In genomic region chrX:12713014-12713413, ce11 we compare ENCODE assay signal across 6 worm cellular contexts.
TF ChIP-seq lines count a peak whose summit lies in the region.

No protein-coding gene starts in this region.

TF ChIP-seq in whole organism, L1 larva, 84 proteins besides CTCF, POLR2A, EP300 and RAD21:
- TF ChIP-seq fkh-4 (tag; optimal IDR thresholded peaks at IDR 0.05; lab: Kevin White, UChicago; ENCODE audit: borderline replicate concordance), result peak; percentile 46
- no peak for TF ChIP-seq ztf-4 (tag; optimal IDR thresholded peaks at IDR 0.05; lab: Kevin White, UChicago)
- peak; percentile 15 for TF ChIP-seq snu-23 (GFP tag; optimal IDR thresholded peaks at IDR 0.05; lab: Kevin White, UChicago)
- peak; percentile 8 for TF ChIP-seq fos-1 (tag; optimal IDR thresholded peaks at IDR 0.05; lab: Kevin White, UChicago)
- peak; percentile 29 for TF ChIP-seq nhr-71 (tag; optimal IDR thresholded peaks at IDR 0.05; lab: Kevin White, UChicago)
- TF ChIP-seq nhr-47 (tag; optimal IDR thresholded peaks at IDR 0.05; lab: Kevin White, UChicago), result peak; percentile 40
- TF ChIP-seq dsc-1 (tag; optimal IDR thresholded peaks at IDR 0.05; lab: Kevin White, UChicago), result peak; percentile 94
- TF ChIP-seq lin-14 (GFP tag; optimal IDR thresholded peaks at IDR 0.05; lab: Kevin White, UChicago), result peak; percentile 76
- no peak for TF ChIP-seq sox-4 (tag; optimal IDR thresholded peaks at IDR 0.05; lab: Kevin White, UChicago)
- peak in 1 of 2 experiments; percentile 14 for TF ChIP-seq lsy-2 (tag; optimal IDR thresholded peaks at IDR 0.05; lab: Kevin White, UChicago)

TF ChIP-seq in whole organism, L2 larva, 48 proteins besides CTCF, POLR2A, EP300 and RAD21:
- TF ChIP-seq C34F6.9 (tag; optimal IDR thresholded peaks at IDR 0.05; lab: Kevin White, UChicago) (peak; percentile 31), nhr-129 (tag; optimal IDR thresholded peaks at IDR 0.05; lab: Kevin White, UChicago) (peak; percentile 36), lsy-2 (tag; optimal IDR thresholded peaks at IDR 0.05; lab: Kevin White, UChicago) (peak in 1 of 2 experiments; percentile 0), aly-2 (tag; optimal IDR thresholded peaks at IDR 0.05; lab: Kevin White, UChicago) (no peak)

TF ChIP-seq in whole organism, L3 larva, 47 proteins besides CTCF, POLR2A, EP300 and RAD21:
- TF ChIP-seq skn-1 (tag; optimal IDR thresholded peaks at IDR 0.05; lab: Kevin White, UChicago), result no peak
- peak; percentile 12 for TF ChIP-seq nfya-1 (tag; optimal IDR thresholded peaks at IDR 0.05; lab: Kevin White, UChicago; ENCODE audit: insufficient read depth)
- TF ChIP-seq unc-62 (GFP tag; optimal IDR thresholded peaks at IDR 0.05; lab: Kevin White, UChicago), result no peak

TF ChIP-seq in whole organism, L4 larva, 104 proteins besides CTCF, POLR2A, EP300 and RAD21:
- TF ChIP-seq hlh-11 (tag; optimal IDR thresholded peaks at IDR 0.05; lab: Kevin White, UChicago) (no peak), hif-1 (tag; optimal IDR thresholded peaks at IDR 0.05; lab: Kevin White, UChicago) (peak in 1 of 2 experiments; percentile 19), nhr-76 (tag; optimal IDR thresholded peaks at IDR 0.05; lab: Kevin White, UChicago) (no peak), sdz-12 (GFP tag; optimal IDR thresholded peaks at IDR 0.05; lab: Kevin White, UChicago) (no peak), aha-1 (tag; lab: Kevin White, UChicago) (peak; percentile 98)

TF ChIP-seq in whole organism, late embryonic, 69 proteins besides CTCF, POLR2A, EP300 and RAD21:
- TF ChIP-seq nhr-11 (tag; optimal IDR thresholded peaks at IDR 0.05; lab: Kevin White, UChicago), result no peak
- peak; percentile 57 for TF ChIP-seq unc-42 (tag; optimal IDR thresholded peaks at IDR 0.05; lab: Kevin White, UChicago)
TF ChIP-seq in whole organism, late embryonic: peak in this region for 1.

TF ChIP-seq in whole organism, mixed stage, embryonic, 35 proteins besides CTCF, POLR2A, EP300 and RAD21:
- TF ChIP-seq zip-8 (tag; optimal IDR thresholded peaks at IDR 0.05; lab: Kevin White, UChicago) (no peak), ces-1 (GFP tag; optimal IDR thresholded peaks at IDR 0.05; lab: Kevin White, UChicago) (peak; percentile 54)

Comparison
In these comparisons a context has a peak if more than half of its experiments do, and no peak if none do; other contexts are left out.
1. Of the 29 proteins assayed by ChIP-seq in both whole organism, L4 larva and whole organism, L1 larva: peak only in whole organism, L4 larva: aha-1; only in whole organism, L1 larva: fos-1; in both: none; in neither: 26; mixed calls (peak in some experiments, not most) for 1.